Worm (Caenorhabditis elegans) whole organism, dauer: ENCODE results near the gene srh-275.

Experiments used
- unc-62 ChIP-seq: sonication (generic microtip); optimal IDR thresholded peaks from 2 replicates; lab custom pipeline; 2017; ENCODE audit warnings: missing biosample characterization, missing genetic modification reagents, missing genetic modification characterization

srh-275 gene

ce11 chrV:7391933-7392332 is 39.1 kb downstream of the srh-275 start, which contains the start of gene fbxa-105:
fbxa-105 (minus strand) TSS chrV:7392029.
- no peak for TF ChIP-seq unc-62 (GFP tag; lab: Kevin White, UChicago)

- TF ChIP-seq unc-62 (GFP tag; lab: Kevin White, UChicago), result no peak
Measured at ce11 chrV:7395359-7395758, 42.6 kb downstream of the srh-275 start, which contains the start of gene srx-9. srx-9 (minus strand) TSS chrV:7395459.

- TF ChIP-seq unc-62 (GFP tag; lab: Kevin White, UChicago), result no peak
Measured at ce11 chrV:7399202-7399601, 46.4 kb downstream of the srh-275 start, which contains the start of gene gst-41. gst-41 (minus strand) TSS chrV:7399302.

- TF ChIP-seq unc-62 (GFP tag; lab: Kevin White, UChicago), result no peak
Measured at ce11 chrV:7400095-7400494, 47.3 kb downstream of the srh-275 start, which contains the start of gene cnc-9. cnc-9 (minus strand) TSS chrV:7400195.

- no peak for TF ChIP-seq unc-62 (GFP tag; lab: Kevin White, UChicago)
Measured at ce11 chrV:7400588-7400987, 47.8 kb downstream of the srh-275 start, which contains the start of gene srx-60. srx-60 (plus strand) TSS chrV:7400888.

- no peak for TF ChIP-seq unc-62 (GFP tag; lab: Kevin White, UChicago)
Measured at ce11 chrV:7402355-7402754, 49.6 kb downstream of the srh-275 start, which contains the start of gene srj-13. srj-13 (plus strand) TSS chrV:7402655.

ce11 chrV:7403501-7403900 is 50.7 kb downstream of the srh-275 start:
- TF ChIP-seq unc-62 (GFP tag; lab: Kevin White, UChicago), result no peak
